Worm (Caenorhabditis elegans): Measurements from ENCODE around the gene fbn-1.
"Not testable (repeated sequence)": the region's sequence is repeated elsewhere in the genome, so short reads cannot be mapped to it uniquely, and the experiment has no call there.

The fbn-1 gene

ce11 chrIII:7588214-7588613, 37.0 kb upstream of the fbn-1 start, which contains the start of gene R13A5.15:
TSS of gene R13A5.15 (minus strand) at chrIII:7588314.
- TF ChIP-seq R02D3.7 (tag; optimal IDR thresholded peaks at IDR 0.05) (no peak), nhr-6 (tag; optimal IDR thresholded peaks at IDR 0.05) (no peak), nhr-21 (tag; optimal IDR thresholded peaks at IDR 0.05) (no peak), unc-55 (GFP tag; optimal IDR thresholded peaks at IDR 0.05) (no peak), nhr-25 (tag; optimal IDR thresholded peaks at IDR 0.05) (no peak), sma-3 (GFP tag; optimal IDR thresholded peaks at IDR 0.05) (no peak), crh-2 (tag; optimal IDR thresholded peaks at IDR 0.05) (no peak), gmeb-1 (tag; optimal IDR thresholded peaks at IDR 0.05) (no peak), sma-9 (GFP tag; optimal IDR thresholded peaks at IDR 0.05) (no peak), sma-9 (tag; optimal IDR thresholded peaks at IDR 0.05) (no peak)

- TF ChIP-seq blmp-1 (tag; optimal IDR thresholded peaks at IDR 0.05; ENCODE audit: insufficient read depth) (no peak), nhr-77 (tag; optimal IDR thresholded peaks at IDR 0.05) (no peak), alr-1 (tag; optimal IDR thresholded peaks at IDR 0.05) (no peak), Y55F3AM.14 (GFP tag; optimal IDR thresholded peaks at IDR 0.05) (no peak), nhr-129 (tag; optimal IDR thresholded peaks at IDR 0.05) (no peak), nhr-6 (tag; optimal IDR thresholded peaks at IDR 0.05) (no peak), skn-1 (tag; optimal IDR thresholded peaks at IDR 0.05) (no peak), nhr-10 (tag; optimal IDR thresholded peaks at IDR 0.05) (no peak), sem-4 (tag; optimal IDR thresholded peaks at IDR 0.05) (no peak), C34F6.9 (tag; optimal IDR thresholded peaks at IDR 0.05) (no peak), nhr-25 (tag; optimal IDR thresholded peaks at IDR 0.05) (no peak), nhr-23 (tag; optimal IDR thresholded peaks at IDR 0.05) (no peak), zag-1 (tag; optimal IDR thresholded peaks at IDR 0.05) (no peak)
Measured at ce11 chrIII:7593285-7593928, 31.8 kb upstream of the fbn-1 start, which contains the start of gene R13A5.11. TSS of gene R13A5.11 (minus strand) at chrIII:7593335.

ce11 chrIII:7594482-7594881, 30.7 kb upstream of the fbn-1 start, which contains the start of gene Y80D4G.2:
TSS of gene Y80D4G.2 (minus strand) at chrIII:7594582.
- TF ChIP-seq elt-3, ztf-4, elt-1 (tag; optimal IDR thresholded peaks at IDR 0.05): not testable (repeated sequence)

ce11 chrIII:7608223-7608622, 17.0 kb upstream of the fbn-1 start, which contains the start of gene T04A6.3:
TSS of gene T04A6.3 (minus strand) at chrIII:7608323.
- TF ChIP-seq C34F6.9 (tag; optimal IDR thresholded peaks at IDR 0.05) (no peak), snpc-4 (tag; optimal IDR thresholded peaks at IDR 0.05) (no peak), unc-55 (GFP tag; optimal IDR thresholded peaks at IDR 0.05) (no peak), nhr-237 (tag; optimal IDR thresholded peaks at IDR 0.05) (no peak), ama-1 (optimal IDR thresholded peaks at IDR 0.05) (no peak), nhr-23 (tag; optimal IDR thresholded peaks at IDR 0.05) (no peak), peb-1 (tag; optimal IDR thresholded peaks at IDR 0.05) (no peak), ceh-82 (tag; optimal IDR thresholded peaks at IDR 0.05) (no peak), ceh-16 (tag; optimal IDR thresholded peaks at IDR 0.05) (no peak)

- TF ChIP-seq ztf-4 (tag; optimal IDR thresholded peaks at IDR 0.05) (no peak), sma-9 (GFP tag; optimal IDR thresholded peaks at IDR 0.05) (no peak), sma-9 (tag; optimal IDR thresholded peaks at IDR 0.05) (no peak), Y55F3AM.14 (GFP tag; optimal IDR thresholded peaks at IDR 0.05) (no peak), aly-2 (tag; optimal IDR thresholded peaks at IDR 0.05) (no peak), elt-3 (tag; optimal IDR thresholded peaks at IDR 0.05) (no peak), crh-2 (tag; optimal IDR thresholded peaks at IDR 0.05) (no peak), nhr-21 (tag; optimal IDR thresholded peaks at IDR 0.05) (no peak), lin-13 (GFP tag; optimal IDR thresholded peaks at IDR 0.05) (no peak), C34F6.9 (tag; optimal IDR thresholded peaks at IDR 0.05) (no peak), nhr-11 (tag; optimal IDR thresholded peaks at IDR 0.05) (no peak), sma-3 (GFP tag; optimal IDR thresholded peaks at IDR 0.05) (no peak), mab-5 (tag; optimal IDR thresholded peaks at IDR 0.05) (no peak), nhr-6 (tag; optimal IDR thresholded peaks at IDR 0.05) (no peak), ceh-82 (tag; optimal IDR thresholded peaks at IDR 0.05) (no peak)
Measured at ce11 chrIII:7609168-7609567, 16.0 kb upstream of the fbn-1 start, which contains the start of gene nsph-4.3. TSS of gene nsph-4.3 (minus strand) at chrIII:7609268.

Data from whole organism, L2 larva.